Worm (Caenorhabditis elegans) whole organism, midembryonic: ENCODE data around the gene try-13.

ENCODE experiments used
- tab-1 ChIP-seq: fragments of 200-800 bp; sonication (Bioruptor generic); IDR thresholded peaks from 2 replicates; pipeline ENCODE4 v1.3.6; 2022; ENCODE audit warnings: missing genetic modification characterization, missing compliant biosample characterization
- ztf-29 ChIP-seq: fragments of 200-800 bp; sonication (Bioruptor generic); IDR thresholded peaks from 2 replicates; pipeline ENCODE4 v1.3.6; 2022; ENCODE audit warnings: missing genetic modification reagents, missing genetic modification characterization, missing compliant biosample characterization

ce11 chrV:7400095-7400494 lies 39.8 kb upstream of the try-13 start, which contains the start of gene cnc-9:
- TF ChIP-seq ztf-29 (GFP tag; lab: Robert Waterston, UW) (no peak), tab-1 (no peak)
